Worm (Caenorhabditis elegans): ENCODE results near the gene nhr-231.

Gene nhr-231

ce11 chrV:18803260-18803659 is 12.5 kb downstream of the nhr-231 start, which contains the start of gene C54E10.10:
C54E10.10 (minus strand) TSS chrV:18803360.
- TF ChIP-seq zip-5 (tag; optimal IDR thresholded peaks at IDR 0.05) (no peak), mec-3 (tag; optimal IDR thresholded peaks at IDR 0.05; ENCODE audit: borderline replicate concordance) (no peak), ceh-24 (tag; optimal IDR thresholded peaks at IDR 0.05) (no peak), unc-55 (GFP tag; optimal IDR thresholded peaks at IDR 0.05) (no peak), ttx-3 (tag; optimal IDR thresholded peaks at IDR 0.05) (no peak), ets-4 (tag; optimal IDR thresholded peaks at IDR 0.05) (no peak), pat-9 (tag; optimal IDR thresholded peaks at IDR 0.05) (no peak), F13H6.1 (tag; optimal IDR thresholded peaks at IDR 0.05) (no peak), pha-2 (tag; optimal IDR thresholded peaks at IDR 0.05) (no peak), K02D7.2 (tag; optimal IDR thresholded peaks at IDR 0.05) (no peak), elt-4 (tag; optimal IDR thresholded peaks at IDR 0.05) (no peak), hlh-13 (GFP tag; optimal IDR thresholded peaks at IDR 0.05) (no peak), nhr-232 (tag; optimal IDR thresholded peaks at IDR 0.05) (no peak), syd-9 (tag; optimal IDR thresholded peaks at IDR 0.05) (no peak), lin-11 (tag; optimal IDR thresholded peaks at IDR 0.05) (no peak), eyg-1 (tag; optimal IDR thresholded peaks at IDR 0.05) (no peak), odd-2 (tag; optimal IDR thresholded peaks at IDR 0.05) (no peak), hlh-6 (tag; optimal IDR thresholded peaks at IDR 0.05) (no peak), ceh-31 (tag; optimal IDR thresholded peaks at IDR 0.05) (no peak)

ce11 chrV:18806409-18806808 is 15.7 kb downstream of the nhr-231 start, which contains the start of gene sri-10:
sri-10 (minus strand) TSS chrV:18806509.
- TF ChIP-seq ceh-6 (GFP tag; optimal IDR thresholded peaks at IDR 0.05) (no peak), tbx-7 (tag; optimal IDR thresholded peaks at IDR 0.05) (no peak), nfya-1 (tag; optimal IDR thresholded peaks at IDR 0.05) (no peak), pha-2 (tag; optimal IDR thresholded peaks at IDR 0.05) (no peak), npax-4 (tag; optimal IDR thresholded peaks at IDR 0.05) (no peak), Y22D7AL.16 (tag; optimal IDR thresholded peaks at IDR 0.05) (no peak), hlh-8 (tag; optimal IDR thresholded peaks at IDR 0.05) (no peak), pros-1 (tag; optimal IDR thresholded peaks at IDR 0.05) (no peak), odd-2 (tag; optimal IDR thresholded peaks at IDR 0.05) (no peak), ceh-30 (tag; optimal IDR thresholded peaks at IDR 0.05) (no peak), ceh-31 (tag; optimal IDR thresholded peaks at IDR 0.05) (no peak), eyg-1 (tag; optimal IDR thresholded peaks at IDR 0.05) (no peak), dve-1 (tag; optimal IDR thresholded peaks at IDR 0.05) (no peak), C38D4.7 (GFP tag; optimal IDR thresholded peaks at IDR 0.05) (no peak), che-1 (tag; optimal IDR thresholded peaks at IDR 0.05) (no peak), ref-2 (tag; optimal IDR thresholded peaks at IDR 0.05) (no peak), C08G9.2 (tag; optimal IDR thresholded peaks at IDR 0.05) (no peak)

- TF ChIP-seq ceh-48 (tag; optimal IDR thresholded peaks at IDR 0.05): peak; percentile 72
- no peak for TF ChIP-seq zip-5 (tag; optimal IDR thresholded peaks at IDR 0.05)
- TF ChIP-seq rnt-1 (tag; optimal IDR thresholded peaks at IDR 0.05): peak; percentile 37
- peak; percentile 28 for TF ChIP-seq ceh-18 (tag; optimal IDR thresholded peaks at IDR 0.05)
- peak; percentile 28 for TF ChIP-seq hlh-8 (tag; optimal IDR thresholded peaks at IDR 0.05)
- peak; percentile 66 for TF ChIP-seq ceh-31 (tag; optimal IDR thresholded peaks at IDR 0.05)
- peak; percentile 35 for TF ChIP-seq nfya-1 (tag; optimal IDR thresholded peaks at IDR 0.05)
- no peak for TF ChIP-seq K02D7.2 (tag; optimal IDR thresholded peaks at IDR 0.05)
- TF ChIP-seq unc-42 (tag; optimal IDR thresholded peaks at IDR 0.05): peak; percentile 96
- TF ChIP-seq tbx-2 (tag; optimal IDR thresholded peaks at IDR 0.05): peak; percentile 29
- peak; percentile 28 for TF ChIP-seq ceh-14 (tag; optimal IDR thresholded peaks at IDR 0.05)
Observed at ce11 chrV:18808621-18809020, 17.9 kb downstream of the nhr-231 start, which contains the start of gene C54E10.6. C54E10.6 (minus strand) TSS chrV:18808729.

ce11 chrV:18810705-18811104 is 19.9 kb downstream of the nhr-231 start, which contains the start of gene C54E10.3:
C54E10.3 (plus strand) TSS chrV:18811005.
- TF ChIP-seq F13H6.1 (tag; optimal IDR thresholded peaks at IDR 0.05) (no peak), rnt-1 (tag; optimal IDR thresholded peaks at IDR 0.05) (no peak), ceh-31 (tag; optimal IDR thresholded peaks at IDR 0.05) (no peak), ceh-45 (GFP tag; IDR thresholded peaks at IDR 0.05) (no peak), ceh-6 (GFP tag; optimal IDR thresholded peaks at IDR 0.05) (no peak), tbx-7 (tag; optimal IDR thresholded peaks at IDR 0.05) (no peak), Y22D7AL.16 (tag; optimal IDR thresholded peaks at IDR 0.05) (no peak), sox-4 (tag; optimal IDR thresholded peaks at IDR 0.05) (no peak), fkh-10 (GFP tag; optimal IDR thresholded peaks at IDR 0.05) (no peak), pag-3 (tag; optimal IDR thresholded peaks at IDR 0.05; ENCODE audit: borderline replicate concordance) (no peak), fkh-6 (tag; optimal IDR thresholded peaks at IDR 0.05) (no peak), lin-11 (tag; optimal IDR thresholded peaks at IDR 0.05) (no peak), sox-2 (GFP tag; IDR thresholded peaks at IDR 0.05) (no peak), K09A11.1 (tag; optimal IDR thresholded peaks at IDR 0.05; ENCODE audit: insufficient read depth) (no peak), pqm-1 (tag; optimal IDR thresholded peaks at IDR 0.05) (no peak), ceh-19 (GFP tag; optimal IDR thresholded peaks at IDR 0.05) (no peak), C38D4.7 (GFP tag; optimal IDR thresholded peaks at IDR 0.05) (no peak), hlh-6 (tag; optimal IDR thresholded peaks at IDR 0.05) (no peak)

All from whole organism, late embryonic.